Fruit fly (Drosophila melanogaster): ENCODE data around the gene Gk1.

Gk1 gene

DNA sequence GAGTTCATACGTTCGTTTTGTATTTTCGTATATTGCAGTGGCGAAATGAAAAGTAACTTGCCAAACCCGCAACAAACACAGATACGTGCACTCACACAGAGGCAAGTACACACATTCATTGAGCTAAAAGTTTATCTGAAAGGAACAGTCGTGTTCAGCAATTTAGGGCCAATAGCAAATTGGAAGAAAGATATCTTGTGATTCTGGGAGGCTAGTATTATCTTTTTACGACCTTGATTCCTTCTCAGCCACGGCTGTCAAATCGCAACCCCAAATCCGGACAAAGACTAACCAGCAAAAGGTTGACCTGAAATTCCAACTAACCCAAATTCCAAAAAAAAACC is 38.9 kb downstream of the Gk1 start:
- TF ChIP-seq CTCF (optimal IDR thresholded peaks at IDR 0.05) (no peak), CG8478 (optimal IDR thresholded peaks at IDR 0.05) (no peak)

DNA sequence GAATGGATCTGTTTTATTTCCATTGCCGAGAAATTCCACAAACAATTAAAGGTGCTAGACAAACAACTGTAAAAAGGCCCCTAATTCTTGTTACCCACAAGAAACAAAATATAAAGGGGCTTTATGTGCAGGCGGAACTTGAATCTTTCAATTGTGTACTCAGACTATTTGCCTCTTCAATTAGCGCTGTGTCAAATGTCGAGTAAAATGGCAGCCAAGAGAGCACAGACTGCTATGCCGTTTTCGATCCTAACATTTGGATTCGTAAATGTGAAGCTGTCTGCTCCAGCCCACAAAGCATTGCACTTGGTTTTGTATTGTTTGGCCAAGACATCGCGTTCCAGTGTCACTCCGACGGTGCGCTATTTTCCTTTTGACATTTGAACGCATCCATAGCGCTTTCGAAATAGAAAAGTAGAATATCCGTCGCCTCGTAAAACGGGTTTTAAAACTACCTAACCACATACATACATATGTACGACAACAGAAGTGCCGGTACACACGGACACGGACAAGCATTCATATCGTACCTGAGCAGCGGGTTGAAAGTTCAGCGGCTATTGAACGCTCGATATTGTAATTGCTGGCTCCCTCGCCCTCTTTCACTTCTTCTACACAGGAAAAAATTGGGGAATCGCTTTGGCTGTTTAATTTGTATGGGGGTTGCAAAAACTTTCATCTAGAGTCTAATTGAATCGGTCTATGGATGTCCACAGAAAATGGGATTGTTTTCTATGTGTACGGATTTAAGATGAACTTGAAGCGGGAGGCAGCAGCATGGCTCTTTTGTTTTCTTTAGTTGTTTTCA is 39.5 kb downstream of the Gk1 start:
- TF ChIP-seq CG8478 (optimal IDR thresholded peaks at IDR 0.05), result no peak
- TF ChIP-seq CTCF (optimal IDR thresholded peaks at IDR 0.05), result no peak

DNA sequence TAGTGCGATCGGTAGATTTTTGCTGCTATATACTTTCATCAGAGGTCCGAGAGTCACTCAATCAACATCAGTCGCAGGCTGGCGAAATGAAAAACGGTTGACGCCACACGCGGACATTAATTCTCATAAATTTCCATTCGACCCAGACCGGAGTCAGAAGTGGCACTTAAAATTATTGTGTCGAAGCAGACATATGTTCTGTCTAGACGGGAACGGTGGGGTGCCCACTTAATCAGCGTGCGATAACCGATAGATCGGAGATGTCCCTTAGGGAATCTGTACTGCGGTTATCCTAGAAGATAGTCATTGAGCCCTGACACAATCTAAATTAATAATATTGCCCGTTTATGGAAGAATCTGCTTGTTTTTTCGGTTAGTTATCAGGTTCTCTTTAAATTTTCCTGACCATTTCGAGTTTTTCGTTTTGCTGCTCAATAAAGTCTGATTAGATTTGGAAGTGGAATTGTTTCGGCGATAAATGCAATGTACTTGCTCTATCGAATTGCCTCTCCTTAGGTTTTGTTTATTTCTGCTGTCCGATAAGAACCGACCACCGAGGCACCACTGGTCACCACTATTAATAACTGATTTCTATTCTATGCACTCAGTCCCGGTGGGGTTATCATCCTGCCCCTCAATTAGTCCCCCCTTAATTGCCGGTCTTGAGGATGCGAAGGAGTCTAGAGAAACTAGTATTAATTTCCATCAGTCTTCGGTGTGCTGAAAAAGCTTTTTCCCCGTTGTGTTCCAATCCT is 43.6 kb downstream of the Gk1 start:
- TF ChIP-seq CG8478 (optimal IDR thresholded peaks at IDR 0.05) (no peak), CTCF (optimal IDR thresholded peaks at IDR 0.05) (no peak)

DNA sequence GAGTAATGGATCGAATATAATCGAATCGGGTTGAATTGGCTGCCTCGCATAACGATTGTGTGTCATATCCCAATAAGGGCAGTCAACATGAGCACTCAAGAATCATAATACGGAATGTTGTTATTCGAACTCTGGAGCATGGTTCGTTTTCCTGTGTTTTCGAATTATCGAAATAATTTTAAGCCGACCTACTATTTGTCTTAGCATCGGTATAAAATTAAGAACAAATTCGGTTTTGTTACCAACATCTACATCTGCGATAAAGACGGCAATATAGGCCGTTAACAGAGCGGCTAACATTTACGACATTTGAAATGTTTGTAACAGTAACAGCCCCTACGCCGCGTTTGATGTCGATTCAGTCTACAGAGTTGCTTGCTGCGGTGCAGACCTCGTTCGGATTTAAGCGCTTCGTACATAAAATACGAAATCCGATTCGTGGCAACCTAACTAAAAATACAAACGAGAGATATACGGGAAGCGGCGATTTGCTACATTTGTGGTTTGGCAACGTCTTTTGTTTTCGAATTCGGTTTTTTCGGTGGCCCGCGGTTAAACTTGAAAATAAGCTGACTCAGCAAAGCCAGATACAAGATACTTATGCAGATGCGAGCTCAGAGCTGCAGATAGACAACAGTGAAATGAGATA is 45.1 kb downstream of the Gk1 start:
- TF ChIP-seq CTCF (optimal IDR thresholded peaks at IDR 0.05), result no peak
- TF ChIP-seq CG8478 (optimal IDR thresholded peaks at IDR 0.05), result no peak

DNA sequence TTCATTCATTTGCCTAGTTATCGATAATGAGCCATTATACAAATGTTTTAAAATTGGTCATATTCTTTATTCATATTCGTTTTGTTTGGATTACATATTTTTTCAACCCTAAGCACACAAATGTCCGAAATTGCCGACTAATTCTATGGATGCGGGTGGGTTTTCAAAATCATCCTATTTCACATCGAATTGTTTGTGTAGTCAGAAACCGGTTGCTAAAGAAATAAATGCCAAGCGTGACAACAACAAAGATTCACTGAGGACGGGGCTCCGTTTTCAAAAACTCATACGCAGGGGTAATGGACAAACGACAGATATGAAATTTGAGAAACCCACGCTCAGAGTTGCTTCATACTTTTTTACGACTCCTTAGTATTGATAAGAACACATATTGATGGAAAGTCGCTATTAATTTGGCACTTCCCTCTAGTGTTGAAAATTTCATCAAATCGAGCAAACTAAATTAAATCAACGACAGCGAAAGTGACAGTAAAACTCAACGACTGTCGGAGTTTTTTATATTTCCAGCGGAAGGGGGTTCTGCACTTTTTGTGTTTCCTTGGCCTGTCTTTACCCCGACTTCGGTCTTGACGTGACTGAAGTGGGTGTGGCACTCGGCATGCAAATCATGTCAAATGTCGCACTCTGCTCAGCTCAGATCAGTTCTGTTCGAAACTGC is 46.1 kb downstream of the Gk1 start:
- TF ChIP-seq CG8478 (optimal IDR thresholded peaks at IDR 0.05), result no peak
- TF ChIP-seq CTCF (optimal IDR thresholded peaks at IDR 0.05), result peak in 1 of 2 experiments; percentile 12

DNA sequence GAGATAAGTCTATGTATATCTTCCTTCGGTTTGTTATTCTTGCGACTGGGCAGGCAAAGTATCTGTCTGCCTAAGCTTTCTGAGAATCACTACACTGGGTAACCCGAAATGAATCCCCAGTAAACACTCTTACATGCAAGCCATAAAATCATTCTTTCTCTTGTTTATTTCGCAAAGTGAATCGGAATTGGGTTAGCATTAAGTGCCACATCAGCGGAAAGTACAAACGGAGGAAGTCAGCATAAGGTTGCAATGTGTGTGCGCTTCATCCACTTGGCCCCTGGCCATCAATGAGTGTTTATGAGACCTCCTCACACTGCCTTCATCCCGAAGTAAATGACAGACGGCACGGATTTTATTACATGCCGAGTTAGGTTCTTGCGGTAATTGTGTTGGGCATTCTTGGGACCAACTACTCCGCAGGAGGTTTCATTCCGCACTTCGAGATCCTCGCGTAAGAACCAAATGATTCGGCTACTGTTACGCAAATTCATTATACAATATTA is 47.9 kb downstream of the Gk1 start:
- no peak for TF ChIP-seq CTCF (optimal IDR thresholded peaks at IDR 0.05)
- TF ChIP-seq CG8478 (optimal IDR thresholded peaks at IDR 0.05), result no peak

DNA sequence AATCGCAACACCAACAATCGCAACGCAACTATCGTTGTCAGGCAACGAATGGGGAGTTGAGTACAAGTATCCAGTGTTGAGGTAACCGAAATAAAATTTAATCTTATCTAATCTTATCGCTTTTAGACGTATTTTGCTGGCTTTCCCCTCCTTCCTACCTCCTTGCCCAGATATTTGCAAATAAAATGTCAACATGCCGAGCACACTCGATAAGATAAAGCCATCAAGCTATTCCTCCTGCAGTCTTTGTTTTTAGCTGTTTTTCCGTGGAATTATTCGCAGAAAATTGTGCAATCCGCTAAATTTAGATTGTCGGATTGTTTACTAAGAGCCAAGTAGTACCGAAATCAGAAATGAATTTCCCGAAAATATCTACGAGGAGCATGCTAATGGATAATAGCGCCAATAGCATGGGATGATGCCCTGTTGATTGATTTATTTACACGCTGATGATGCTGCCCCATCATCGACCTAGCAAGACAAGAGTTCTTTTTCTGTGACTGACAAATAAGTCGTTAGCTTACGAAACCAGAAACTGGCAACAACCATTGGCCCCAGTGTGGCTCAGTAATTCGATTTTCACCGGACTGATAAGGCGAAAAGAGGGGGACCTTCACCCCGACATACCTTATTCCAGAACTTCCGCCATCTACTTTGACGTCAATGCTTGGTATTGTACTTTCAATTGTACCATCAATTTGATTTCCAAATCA is 48.9 kb downstream of the Gk1 start:
- TF ChIP-seq CTCF (optimal IDR thresholded peaks at IDR 0.05), result no peak
- no peak for TF ChIP-seq CG8478 (optimal IDR thresholded peaks at IDR 0.05)

DNA sequence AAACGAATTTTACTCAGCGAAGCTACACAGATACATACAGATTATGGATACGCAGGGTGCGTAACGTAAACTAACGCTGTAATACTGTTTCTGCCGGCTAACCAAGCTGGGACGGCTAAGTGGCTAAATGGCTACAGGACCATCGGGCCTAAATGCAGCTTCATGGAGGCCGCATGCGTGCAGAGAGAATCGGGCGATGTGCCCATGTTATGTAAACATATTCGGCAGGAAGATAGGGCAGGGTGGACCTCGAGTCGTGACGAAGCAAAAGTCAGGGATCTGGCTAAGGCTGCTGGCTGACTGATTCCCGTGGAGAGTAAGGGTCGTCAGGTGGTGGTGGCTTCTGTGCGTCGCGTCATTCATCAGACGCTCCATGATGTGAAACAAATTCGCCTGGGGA is 52.0 kb downstream of the Gk1 start:
- TF ChIP-seq CG8478 (optimal IDR thresholded peaks at IDR 0.05) (no peak), CTCF (optimal IDR thresholded peaks at IDR 0.05) (no peak)

DNA sequence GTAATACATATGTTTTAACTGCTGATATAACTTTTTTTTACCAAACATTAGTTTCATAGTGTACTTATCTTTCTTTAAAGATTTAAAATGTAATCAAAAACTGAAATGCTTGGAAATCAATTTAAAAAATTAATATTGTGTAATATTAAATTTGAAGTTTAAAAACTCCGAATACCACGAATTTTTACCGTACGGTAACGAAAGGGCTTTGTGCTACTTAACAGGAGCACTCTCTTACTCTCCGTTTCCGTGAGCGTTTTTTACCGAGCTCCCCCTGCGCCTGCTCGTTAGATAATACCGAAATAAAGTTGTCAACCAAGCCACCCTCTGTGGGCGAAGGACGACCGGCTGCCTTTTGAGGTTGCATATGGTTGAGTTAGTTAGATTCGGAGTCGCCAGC is 53.2 kb downstream of the Gk1 start, which contains the start of the genes Dic61B and p130CAS:
Gene Dic61B, minus strand, starts transcription at position 101 of the 400 bp plus-strand sequence.
Gene p130CAS, plus strand, starts transcription at position 396 of the 400 bp plus-strand sequence.
- TF ChIP-seq CTCF (optimal IDR thresholded peaks at IDR 0.05) (no peak), CG8478 (optimal IDR thresholded peaks at IDR 0.05) (no peak)

Measured in S2 (cell line).